Worm (Caenorhabditis elegans): ENCODE results near the gene T10D4.15.
"Not testable (repeated sequence)": the region's sequence is repeated elsewhere in the genome, so short reads cannot be mapped to it uniquely, and the experiment has no call there.

The T10D4.15 gene

DNA sequence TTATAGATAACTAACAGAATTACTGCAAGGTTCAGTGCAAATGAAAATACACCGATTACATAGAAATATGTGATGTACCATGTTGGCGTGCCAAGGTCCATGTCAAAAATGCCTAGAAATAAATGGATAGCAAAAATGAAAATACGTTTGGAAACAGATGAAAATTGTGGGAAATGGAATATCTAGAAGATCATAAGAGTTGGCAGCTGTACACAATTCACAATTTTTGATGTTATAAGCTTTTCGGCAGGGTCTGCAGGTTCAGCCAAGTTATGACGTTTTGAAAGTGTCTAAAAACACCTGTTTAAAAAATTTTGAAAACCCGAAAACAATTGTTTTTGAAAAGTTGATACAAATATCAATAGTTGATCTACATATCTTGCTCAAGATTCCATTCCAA, 1.4 kb upstream of the T10D4.15 start, which contains the start of gene sri-43:
TSS of gene sri-43 (minus strand) at position 101 of the 400 bp plus-strand sequence.
- TF ChIP-seq unc-86 (tag; optimal IDR thresholded peaks at IDR 0.05); dsc-1 (tag; optimal IDR thresholded peaks at IDR 0.05); unc-62 (GFP tag; optimal IDR thresholded peaks at IDR 0.05): not testable (repeated sequence)

- no peak for TF ChIP-seq mep-1 (tag; optimal IDR thresholded peaks at IDR 0.05)
- TF ChIP-seq pqm-1 (tag; optimal IDR thresholded peaks at IDR 0.05) = no peak
- no peak for TF ChIP-seq ceh-90 (tag; optimal IDR thresholded peaks at IDR 0.05)
- TF ChIP-seq ceh-8 (GFP tag; optimal IDR thresholded peaks at IDR 0.05) = no peak
- TF ChIP-seq nhr-20 (tag; optimal IDR thresholded peaks at IDR 0.05) = no peak
- no peak for TF ChIP-seq lin-13 (GFP tag; optimal IDR thresholded peaks at IDR 0.05)
- no peak for TF ChIP-seq elt-2 (tag; optimal IDR thresholded peaks at IDR 0.05)
- no peak for TF ChIP-seq lin-15B (tag; optimal IDR thresholded peaks at IDR 0.05)
- TF ChIP-seq fos-1 (tag; optimal IDR thresholded peaks at IDR 0.05) = no peak
- TF ChIP-seq unc-130 (tag; optimal IDR thresholded peaks at IDR 0.05) = no peak
Measured at ce11 chrII:3148404-3148803, 2.5 kb downstream of the T10D4.15 start.

ce11 chrII:3149521-3150190, 3.7 kb downstream of the T10D4.15 start, which contains the start of the genes T10D4.11 and T10D4.1:
Gene T10D4.11 (minus strand): TSS chrII:3149621.
Gene T10D4.1 (plus strand): TSS chrII:3150140.
- no peak for TF ChIP-seq pag-3 (tag; optimal IDR thresholded peaks at IDR 0.05; ENCODE audit: borderline replicate concordance, insufficient read depth)
- no peak for TF ChIP-seq egl-27 (tag; optimal IDR thresholded peaks at IDR 0.05)

DNA sequence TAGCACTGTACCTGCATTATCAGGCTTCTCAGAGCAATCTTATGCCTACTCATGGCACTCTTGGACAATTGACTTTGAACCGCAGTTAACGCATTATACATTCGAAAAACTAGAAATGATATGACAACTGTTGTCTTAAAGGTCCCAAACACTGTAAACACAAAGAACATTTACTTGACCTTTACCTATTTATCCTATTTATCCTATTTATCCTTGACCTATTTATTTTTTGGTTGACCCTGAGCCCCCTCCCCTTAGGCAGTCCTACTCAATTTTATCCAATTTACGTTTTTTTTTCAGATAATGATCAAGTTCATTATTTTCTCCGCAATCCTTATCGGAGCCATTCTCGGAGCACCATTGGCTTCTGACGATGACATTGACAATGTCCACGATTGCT, 5.7 kb downstream of the T10D4.15 start, which contains the start of the genes T10D4.14 and T10D4.19:
TSS of gene T10D4.14 (minus strand) at position 101 of the 400 bp plus-strand sequence.
TSS of gene T10D4.19 (plus strand) at position 304 of the 400 bp plus-strand sequence.
- TF ChIP-seq efl-1 (optimal IDR thresholded peaks at IDR 0.05) (no peak), efl-1 (GFP tag; optimal IDR thresholded peaks at IDR 0.05 in 1 of 2) (no peak), zag-1 (tag; optimal IDR thresholded peaks at IDR 0.05) (no peak), hlh-17 (GFP tag; optimal IDR thresholded peaks at IDR 0.05; ENCODE audit: borderline replicate concordance) (no peak), rnt-1 (tag; optimal IDR thresholded peaks at IDR 0.05) (no peak), nhr-237 (tag; optimal IDR thresholded peaks at IDR 0.05) (no peak), ceh-82 (tag; optimal IDR thresholded peaks at IDR 0.05) (no peak), nhr-12 (tag; optimal IDR thresholded peaks at IDR 0.05) (no peak), elt-2 (tag; optimal IDR thresholded peaks at IDR 0.05) (no peak), isw-1 (GFP tag; IDR thresholded peaks at IDR 0.05) (no peak), C16A3.4 (tag; optimal IDR thresholded peaks at IDR 0.05) (no peak), tbx-2 (tag; optimal IDR thresholded peaks at IDR 0.05) (no peak), vab-15 (tag; optimal IDR thresholded peaks at IDR 0.05) (no peak), mef-2 (tag; optimal IDR thresholded peaks at IDR 0.05) (no peak), alr-1 (tag; optimal IDR thresholded peaks at IDR 0.05; ENCODE audit: borderline replicate concordance) (no peak)

DNA sequence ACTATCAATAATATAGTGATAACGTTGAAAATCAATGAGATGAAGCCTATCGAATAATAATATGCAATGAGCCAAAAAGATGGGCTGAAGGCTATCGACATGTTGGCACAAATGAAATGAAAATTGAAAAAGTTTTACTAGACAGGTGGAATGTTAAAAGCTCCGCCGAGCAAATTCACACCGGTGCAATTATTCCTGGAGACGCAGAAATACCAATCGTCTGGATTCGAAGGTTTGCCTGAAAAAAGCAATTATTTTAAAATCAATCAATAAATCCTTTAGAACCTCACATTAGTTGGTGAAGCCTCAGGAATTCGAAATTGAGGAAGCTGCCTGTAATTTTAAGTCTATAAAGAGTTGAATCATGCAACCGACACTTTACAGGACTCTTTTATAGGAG, 8.4 kb downstream of the T10D4.15 start, which contains the start of gene sri-32:
TSS of gene sri-32 (minus strand) at position 101 of the 400 bp plus-strand sequence.
- TF ChIP-seq dpl-1 (GFP tag; optimal IDR thresholded peaks at IDR 0.05) = no peak
- no peak for TF ChIP-seq snpc-4 (tag; optimal IDR thresholded peaks at IDR 0.05)
- no peak for TF ChIP-seq tlp-1 (tag; optimal IDR thresholded peaks at IDR 0.05)
- no peak for TF ChIP-seq nhr-76 (tag; optimal IDR thresholded peaks at IDR 0.05)
- TF ChIP-seq ceh-82 (tag; optimal IDR thresholded peaks at IDR 0.05) = no peak
- TF ChIP-seq unc-62 (GFP tag; optimal IDR thresholded peaks at IDR 0.05) = no peak

Measured in whole organism, L1 larva.